Worm (Caenorhabditis elegans): Measurements from ENCODE around the gene K09F5.1.
A peak's percentile ranks its signal among the peaks of the same experiment; 100 is the strongest.

K09F5.1 gene

ce11 chrX:7739353-7739752 lies at the start of gene K09F5.1:
Gene K09F5.1, plus strand, starts transcription at chrX:7739653.
- no peak for TF ChIP-seq fos-1 (tag; optimal IDR thresholded peaks at IDR 0.05)
- no peak for TF ChIP-seq aly-2 (tag; optimal IDR thresholded peaks at IDR 0.05)
- TF ChIP-seq elt-3 (tag; optimal IDR thresholded peaks at IDR 0.05), result no peak

ce11 chrX:7703863-7704262 lies 35.6 kb upstream of the K09F5.1 start:
- TF ChIP-seq nhr-11 (tag; optimal IDR thresholded peaks at IDR 0.05), result no peak
- no peak for TF ChIP-seq sma-9 (GFP tag; optimal IDR thresholded peaks at IDR 0.05)
- no peak for TF ChIP-seq sma-9 (tag; optimal IDR thresholded peaks at IDR 0.05)
- no peak for TF ChIP-seq ceh-16 (tag; optimal IDR thresholded peaks at IDR 0.05)
- TF ChIP-seq unc-39 (tag; optimal IDR thresholded peaks at IDR 0.05), result no peak
- no peak for TF ChIP-seq Y55F3AM.14 (GFP tag; optimal IDR thresholded peaks at IDR 0.05)
- no peak for TF ChIP-seq nhr-10 (tag; optimal IDR thresholded peaks at IDR 0.05)
- no peak for TF ChIP-seq alr-1 (tag; optimal IDR thresholded peaks at IDR 0.05)
- TF ChIP-seq nhr-23 (tag; optimal IDR thresholded peaks at IDR 0.05), result no peak
- no peak for TF ChIP-seq F13H6.1 (tag; optimal IDR thresholded peaks at IDR 0.05)
- TF ChIP-seq fos-1 (tag; optimal IDR thresholded peaks at IDR 0.05), result no peak
- no peak for TF ChIP-seq skn-1 (tag; optimal IDR thresholded peaks at IDR 0.05)
- TF ChIP-seq ztf-4 (tag; optimal IDR thresholded peaks at IDR 0.05), result no peak
- TF ChIP-seq lsy-2 (tag; optimal IDR thresholded peaks at IDR 0.05), result no peak
- no peak for TF ChIP-seq elt-3 (tag; optimal IDR thresholded peaks at IDR 0.05)

DNA sequence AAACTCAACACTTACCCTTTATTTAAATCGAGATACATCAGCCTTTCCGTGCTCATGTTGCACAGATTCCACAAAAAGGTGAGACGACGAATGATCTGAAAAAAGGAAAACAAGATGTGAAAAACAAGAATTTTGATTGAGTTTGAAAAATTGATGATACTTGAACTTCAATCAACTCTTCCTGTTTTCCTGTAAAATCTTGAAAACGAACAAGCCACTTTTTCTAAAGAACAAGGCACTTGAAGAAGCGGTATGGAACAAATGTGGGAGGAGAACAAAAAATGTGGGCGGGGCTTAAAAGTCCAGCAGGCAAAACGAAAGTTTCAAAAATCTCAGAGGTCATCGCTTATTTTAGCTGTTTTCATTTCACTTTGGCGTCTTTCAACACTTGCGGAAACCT lies 32.4 kb upstream of the K09F5.1 start, which contains the start of gene kvs-1:
kvs-1 (minus strand) TSS at position 101 of the 400 bp plus-strand sequence.
- TF ChIP-seq ZK546.5 (tag; optimal IDR thresholded peaks at IDR 0.05) (no peak), ceh-82 (tag; optimal IDR thresholded peaks at IDR 0.05) (no peak), zag-1 (tag; optimal IDR thresholded peaks at IDR 0.05) (no peak), nhr-12 (tag; optimal IDR thresholded peaks at IDR 0.05) (no peak), unc-39 (tag; optimal IDR thresholded peaks at IDR 0.05) (no peak), elt-3 (tag; optimal IDR thresholded peaks at IDR 0.05) (no peak), alr-1 (tag; optimal IDR thresholded peaks at IDR 0.05) (no peak), mab-5 (tag; optimal IDR thresholded peaks at IDR 0.05) (no peak), fos-1 (tag; optimal IDR thresholded peaks at IDR 0.05) (no peak), C34F6.9 (tag; optimal IDR thresholded peaks at IDR 0.05) (no peak), nhr-237 (tag; optimal IDR thresholded peaks at IDR 0.05) (no peak), lsy-2 (tag; optimal IDR thresholded peaks at IDR 0.05) (no peak), lin-11 (tag; optimal IDR thresholded peaks at IDR 0.05) (no peak), peb-1 (tag; optimal IDR thresholded peaks at IDR 0.05) (no peak)

DNA sequence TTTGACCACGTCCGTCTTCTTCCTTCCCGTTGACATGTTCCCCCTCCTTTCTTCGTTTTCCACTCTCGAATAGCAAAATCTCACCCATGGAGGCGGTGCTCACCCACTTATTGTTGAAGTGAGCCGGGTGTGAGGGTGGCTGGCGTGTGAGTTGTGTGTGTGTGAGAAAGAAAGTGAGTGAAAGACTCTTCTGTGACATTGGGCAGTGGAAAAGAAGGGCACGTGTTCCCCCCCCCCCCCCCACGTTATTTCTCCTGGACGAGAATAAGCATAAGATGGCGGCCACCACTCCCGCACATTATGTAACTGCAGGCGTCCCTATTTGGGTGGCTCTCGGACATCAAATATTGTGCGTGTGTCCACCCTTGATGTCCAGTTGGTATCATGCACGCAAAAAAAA lies 29.3 kb upstream of the K09F5.1 start:
- TF ChIP-seq Y55F3AM.14 (GFP tag; optimal IDR thresholded peaks at IDR 0.05), result peak; percentile 2
- TF ChIP-seq blmp-1 (tag; optimal IDR thresholded peaks at IDR 0.05; ENCODE audit: insufficient read depth), result no peak
- no peak for TF ChIP-seq lin-13 (GFP tag; optimal IDR thresholded peaks at IDR 0.05)
- no peak for TF ChIP-seq lin-11 (tag; optimal IDR thresholded peaks at IDR 0.05)

ce11 chrX:7710643-7711042 lies 28.8 kb upstream of the K09F5.1 start, which contains the start of gene K09F5.4:
Gene K09F5.4, minus strand, starts transcription at chrX:7710743.
- TF ChIP-seq blmp-1 (tag; optimal IDR thresholded peaks at IDR 0.05; ENCODE audit: insufficient read depth) (no peak), ZK546.5 (tag; optimal IDR thresholded peaks at IDR 0.05) (no peak), mdl-1 (tag; optimal IDR thresholded peaks at IDR 0.05) (no peak)

ce11 chrX:7712887-7713286 lies 26.6 kb upstream of the K09F5.1 start:
- TF ChIP-seq nhr-237 (tag; optimal IDR thresholded peaks at IDR 0.05), result no peak
- peak; percentile 17 for TF ChIP-seq unc-55 (GFP tag; optimal IDR thresholded peaks at IDR 0.05)
- TF ChIP-seq C34F6.9 (tag; optimal IDR thresholded peaks at IDR 0.05), result no peak
- TF ChIP-seq ama-1 (optimal IDR thresholded peaks at IDR 0.05), result no peak
- no peak for TF ChIP-seq lin-11 (tag; optimal IDR thresholded peaks at IDR 0.05)
- TF ChIP-seq snpc-4 (tag; optimal IDR thresholded peaks at IDR 0.05), result no peak
- no peak for TF ChIP-seq nhr-23 (tag; optimal IDR thresholded peaks at IDR 0.05)
- TF ChIP-seq lin-39 (tag; optimal IDR thresholded peaks at IDR 0.05), result peak; percentile 6

Measured in whole organism, L2 larva.